Fruit fly (Drosophila melanogaster): ENCODE results near the gene CG32982.

Gene CG32982

DNA sequence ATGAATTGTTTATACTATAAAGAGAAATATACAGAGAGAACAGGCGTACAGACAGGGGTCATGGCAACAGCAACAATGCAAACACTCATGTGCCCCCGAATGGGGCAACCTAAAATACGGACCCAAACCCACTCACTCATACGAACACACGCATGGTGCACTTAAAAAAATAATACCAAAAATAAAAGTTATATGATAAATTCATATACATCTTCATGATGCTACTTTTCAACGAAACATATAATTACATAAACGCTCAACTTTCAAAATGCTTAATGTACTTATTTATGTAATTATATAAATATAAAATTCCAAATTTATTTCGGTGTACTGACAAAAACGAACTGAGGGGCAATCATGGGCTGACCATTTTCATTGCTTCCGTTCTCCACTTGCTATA lies 7.6 kb downstream of the CG32982 start (continued):
- TF ChIP-seq CG33213 (GFP tag; optimal IDR thresholded peaks at IDR 0.05) (no peak), zen2 (GFP tag; IDR thresholded peaks at IDR 0.05; ENCODE audit: partially characterized antibody) (no peak), CG17802 (tag; optimal IDR thresholded peaks at IDR 0.05) (peak; percentile 3), bsh (GFP tag; optimal IDR thresholded peaks at IDR 0.05) (peak in 1 of 2 experiments; percentile 93), CG7357 (GFP tag; IDR thresholded peaks at IDR 0.05) (0 out of 3 replicates have a peak, but pooled peaks have one; percentile 35), CG13894 (tag; optimal IDR thresholded peaks at IDR 0.05) (no peak), lola (GFP tag; optimal IDR thresholded peaks at IDR 0.05) (peak in 1 of 3 experiments; percentile 83), cas (GFP tag; IDR thresholded peaks at IDR 0.05) (no peak), NC2β (GFP tag; optimal IDR thresholded peaks at IDR 0.05) (no peak), Six4 (GFP tag; optimal IDR thresholded peaks at IDR 0.05) (peak; percentile 62), Xrp1 (GFP tag; IDR thresholded peaks at IDR 0.05) (peak; percentile 89), exex (tag; optimal IDR thresholded peaks at IDR 0.05) (peak; percentile 11), Lim3 (GFP tag; IDR thresholded peaks at IDR 0.05) (no peak), sens (GFP tag) (peak; percentile 84), Doc3 (GFP tag; IDR thresholded peaks at IDR 0.05; ENCODE audit: partially characterized antibody) (no peak), CG6813 (GFP tag; optimal IDR thresholded peaks at IDR 0.05) (peak; percentile 63), chm (GFP tag; IDR thresholded peaks at IDR 0.05) (no peak), pb (GFP tag; optimal IDR thresholded peaks at IDR 0.05) (no peak), ase (GFP tag; IDR thresholded peaks at IDR 0.05) (no peak), gcm (GFP tag; optimal IDR thresholded peaks at IDR 0.05) (peak; percentile 86), CG12942 (GFP tag; optimal IDR thresholded peaks at IDR 0.05) (peak; percentile 43), CG30020 (tag; optimal IDR thresholded peaks at IDR 0.05) (peak; percentile 43), otp (GFP tag; IDR thresholded peaks at IDR 0.05) (peak; percentile 64; the same call in 2 of the 3 replicates), CG8478 (optimal IDR thresholded peaks at IDR 0.05) (no peak), hkb (optimal IDR thresholded peaks at IDR 0.05) (no peak), hkb (GFP tag; IDR thresholded peaks at IDR 0.05) (peak; percentile 79), Nf-YC (tag; optimal IDR thresholded peaks at IDR 0.05) (peak; percentile 46), eve (GFP tag; optimal IDR thresholded peaks at IDR 0.05) (peak in 1 of 2 experiments; percentile 79), Bgb (GFP tag; IDR thresholded peaks at IDR 0.05; ENCODE audit: partially characterized antibody) (no peak), dati (GFP tag; IDR thresholded peaks at IDR 0.05) (peak; percentile 36; the same call in 1 of the 2 replicates), CG9727 (GFP tag; optimal IDR thresholded peaks at IDR 0.05) (peak; percentile 86), unc-4 (GFP tag; IDR thresholded peaks at IDR 0.05; ENCODE audit: partially characterized antibody) (no peak), ewg (GFP tag; optimal IDR thresholded peaks at IDR 0.05) (peak; percentile 25), CG4854 (GFP tag; optimal IDR thresholded peaks at IDR 0.05) (no peak), CG6654 (GFP tag; optimal IDR thresholded peaks at IDR 0.05) (peak; percentile 11), CG16813 (GFP tag; IDR thresholded peaks at IDR 0.05; ENCODE audit: partially characterized antibody) (no peak), D19B (GFP tag; optimal IDR thresholded peaks at IDR 0.05) (no peak), CG13296 (GFP tag; optimal IDR thresholded peaks at IDR 0.05) (peak; percentile 60), bbx (GFP tag; IDR thresholded peaks at IDR 0.05; ENCODE audit: partially characterized antibody) (no peak), CG14965 (GFP tag; optimal IDR thresholded peaks at IDR 0.05; ENCODE audit: borderline replicate concordance) (no peak), zen (tag; optimal IDR thresholded peaks at IDR 0.05) (peak; percentile 77), ken (GFP tag; IDR thresholded peaks at IDR 0.05) (no peak), CG14860 (GFP tag; IDR thresholded peaks at IDR 0.05; ENCODE audit: partially characterized antibody) (no peak), Camta (GFP tag; optimal IDR thresholded peaks at IDR 0.05) (no peak), da (GFP tag; optimal IDR thresholded peaks at IDR 0.05) (no peak), Bdp1 (GFP tag; optimal IDR thresholded peaks at IDR 0.05) (no peak), CG32767 (GFP tag; IDR thresholded peaks at IDR 0.05) (peak; percentile 69), CG11093 (GFP tag; IDR thresholded peaks at IDR 0.05) (peak; percentile 60; the same call in 2 of the 3 replicates), BEAF-32 (GFP tag; optimal IDR thresholded peaks at IDR 0.05) (no peak), dimm (GFP tag; IDR thresholded peaks at IDR 0.05) (no peak), croc (GFP tag; conservative IDR thresholded peaks at IDR 0.05) (peak; percentile 63)

Measured in whole organism, embryonic.